Fruit fly (Drosophila melanogaster) whole organism: ENCODE measurements around the gene CG34305.

Experiments
- Dll ChIP-seq: fragments of >200 bp; optimal IDR thresholded peaks from 2 replicates; lab custom pipeline; 2017
- EcR ChIP-seq, 2 experiments: fragments of >200 bp; optimal IDR thresholded peaks; 2 replicates each; lab custom pipeline; 2017; ENCODE audit warnings: missing biosample characterization in 2 of 2, missing genetic modification characterization in 2 of 2, missing genetic modification reagents in 2 of 2
- pan ChIP-seq: fragments of >200 bp; optimal IDR thresholded peaks from 2 replicates; lab custom pipeline; 2017
- psq ChIP-seq: fragments of >200 bp; optimal IDR thresholded peaks from 2 replicates; lab custom pipeline; 2017
- usp ChIP-seq: fragments of >200 bp; optimal IDR thresholded peaks from 2 replicates; lab custom pipeline; 2017; ENCODE audit warnings: missing biosample characterization, missing genetic modification characterization, mixed read lengths

DNA sequence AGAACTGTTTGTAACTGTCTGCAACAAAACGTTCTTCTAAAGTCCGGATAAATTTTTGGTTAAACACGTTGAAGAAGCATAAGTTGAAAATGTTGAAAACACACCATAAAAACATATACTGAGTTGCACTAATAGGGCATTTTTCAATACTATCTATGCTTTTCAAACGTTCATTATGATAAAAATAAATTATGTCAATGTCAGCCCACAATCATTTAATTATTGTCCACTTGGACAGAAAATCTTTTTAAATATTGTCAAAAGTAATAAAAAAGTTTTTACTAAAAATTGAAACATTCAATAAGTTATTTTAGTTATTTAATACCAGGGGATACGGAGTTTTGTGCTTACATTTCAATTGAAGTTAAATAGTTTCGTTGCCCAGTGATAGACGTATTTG, 23.5 kb upstream of the CG34305 start, which contains the start of gene CG1092:
- TF ChIP-seq psq (no peak), EcR (GFP tag; optimal IDR thresholded peaks at IDR 0.05; lab: Kevin White, UChicago) (no peak), Dll (lab: Kevin White, UChicago) (no peak), usp (GFP tag; lab: Kevin White, UChicago) (no peak), pan (no peak)
